Fruit fly (Drosophila melanogaster) whole organism, embryonic: ENCODE measurements around the gene Cyp313b1.

Experiments used
- B-H2 ChIP-seq: fragments of 200-800 bp; sonication (Bioruptor generic); optimal IDR thresholded peaks from 2 replicates; lab custom pipeline; 2018; ENCODE audit warnings: missing biosample characterization, mild to moderate bottlenecking, missing genetic modification characterization
- Bgb ChIP-seq: fragments of 200-800 bp; sonication (Bioruptor generic); IDR thresholded peaks from 2 replicates; pipeline ENCODE4 v1.3.6; 2022; ENCODE audit warnings: missing biosample characterization, missing genetic modification characterization; ENCODE audit not compliant: partially characterized antibody
- Bteb2 ChIP-seq: fragments of 200-800 bp; sonication (Bioruptor generic); optimal IDR thresholded peaks from 2 replicates; lab custom pipeline; 2016; ENCODE audit warnings: missing biosample characterization, missing genetic modification characterization
- CG10462 ChIP-seq: fragments of 200-800 bp; sonication (Bioruptor generic); optimal IDR thresholded peaks from 2 replicates; lab custom pipeline; 2016; ENCODE audit warnings: missing biosample characterization, missing genetic modification characterization
- CG10654 ChIP-seq: fragments of 200-800 bp; sonication (Bioruptor generic); optimal IDR thresholded peaks from 2 replicates; lab custom pipeline; 2016; ENCODE audit warnings: missing biosample characterization, missing genetic modification characterization
- CG12744 ChIP-seq: fragments of 200-800 bp; sonication (Bioruptor generic); optimal IDR thresholded peaks from 2 replicates; lab custom pipeline; 2016; ENCODE audit warnings: missing biosample characterization, missing genetic modification characterization
- CG13624 ChIP-seq: fragments of 200-800 bp; sonication (Bioruptor generic); optimal IDR thresholded peaks from 2 replicates; lab custom pipeline; 2016; ENCODE audit warnings: missing biosample characterization, missing genetic modification characterization
- CG14710 ChIP-seq: fragments of 200-800 bp; sonication (Bioruptor generic); optimal IDR thresholded peaks from 3 replicates; lab custom pipeline; 2019; ENCODE audit warnings: missing biosample characterization, mild to moderate bottlenecking, missing genetic modification characterization, moderate library complexity
- CG1529 ChIP-seq: fragments of 200-800 bp; sonication (Bioruptor generic); optimal IDR thresholded peaks from 3 replicates; lab custom pipeline; 2018; ENCODE audit warnings: missing biosample characterization, missing genetic modification characterization
- CG16779 ChIP-seq: fragments of 200-800 bp; sonication (Bioruptor generic); IDR thresholded peaks from 2 replicates; pipeline ENCODE4 v1.3.6; 2022; ENCODE audit warnings: missing biosample characterization, missing genetic modification characterization
- CG17328 ChIP-seq: fragments of 200-800 bp; sonication (Bioruptor generic); IDR thresholded peaks from 2 replicates; pipeline ENCODE4 v1.3.6; 2022; ENCODE audit warnings: missing biosample characterization, missing genetic modification characterization
- CG17802 ChIP-seq: fragments of 200-800 bp; sonication (Bioruptor generic); optimal IDR thresholded peaks from 2 replicates; lab custom pipeline; 2018; ENCODE audit warnings: missing biosample characterization, mild to moderate bottlenecking, missing genetic modification characterization, moderate library complexity
- CG18011 ChIP-seq: fragments of 200-800 bp; sonication (Bioruptor generic); optimal IDR thresholded peaks from 2 replicates; lab custom pipeline; 2017; ENCODE audit warnings: missing biosample characterization, missing genetic modification characterization, mild to moderate bottlenecking, moderate library complexity, missing genotype
- CG2129 ChIP-seq: fragments of 200-800 bp; sonication (Bioruptor generic); IDR thresholded peaks from 2 replicates; pipeline ENCODE4 v1.3.6; 2022; ENCODE audit warnings: missing biosample characterization, missing genetic modification characterization; ENCODE audit not compliant: partially characterized antibody
- CG33213 ChIP-seq: fragments of 200-800 bp; sonication (Bioruptor generic); optimal IDR thresholded peaks from 3 replicates; lab custom pipeline; 2016; ENCODE audit warnings: missing biosample characterization, missing genetic modification characterization
- CG5953 ChIP-seq: fragments of 200-800 bp; sonication (Bioruptor generic); IDR thresholded peaks from 2 replicates; pipeline ENCODE4 v1.3.6; 2022; ENCODE audit warnings: missing biosample characterization, missing genetic modification characterization
- CG7928 ChIP-seq: fragments of 200-800 bp; sonication (Bioruptor generic); optimal IDR thresholded peaks from 2 replicates; lab custom pipeline; 2017; ENCODE audit warnings: missing biosample characterization, mild to moderate bottlenecking, missing genetic modification characterization
- D19A ChIP-seq: fragments of 200-800 bp; optimal IDR thresholded peaks from 3 replicates; lab custom pipeline; 2019; ENCODE audit warnings: missing biosample characterization, mild to moderate bottlenecking, missing genetic modification characterization, moderate library complexity
- Dad ChIP-seq: fragments of 200-800 bp; sonication (Bioruptor generic); optimal IDR thresholded peaks from 3 replicates; lab custom pipeline; 2016; ENCODE audit warnings: missing biosample characterization, missing genetic modification characterization
- Dek ChIP-seq: fragments of 200-800 bp; sonication (Bioruptor generic); optimal IDR thresholded peaks from 3 replicates; lab custom pipeline; 2019; ENCODE audit warnings: missing biosample characterization, mild to moderate bottlenecking, missing genetic modification characterization, moderate library complexity
- Dfd ChIP-seq, 2 experiments: fragments of >200 bp; optimal IDR thresholded peaks; 2 replicates each; lab custom pipeline; 2017; ENCODE audit warnings: missing biosample characterization in 2 of 2, missing genetic modification characterization in 2 of 2
- GATAe ChIP-seq: fragments of 200-800 bp; sonication (Bioruptor generic); conservative IDR thresholded peaks from 2 replicates; pipeline ENCODE4 v1.3.6; 2022; ENCODE audit warnings: missing biosample characterization, missing genetic modification characterization
- HHEX ChIP-seq: fragments of 200-800 bp; sonication (Bioruptor generic); optimal IDR thresholded peaks from 3 replicates; lab custom pipeline; 2017; ENCODE audit warnings: missing biosample characterization, mild to moderate bottlenecking, missing genetic modification characterization, missing genetic modification reagents
- HmgD ChIP-seq: fragments of 200-800 bp; sonication (Bioruptor generic); optimal IDR thresholded peaks from 3 replicates; lab custom pipeline; 2016; ENCODE audit warnings: missing biosample characterization, missing genetic modification characterization
- Jarid2 ChIP-seq: fragments of 200-800 bp; sonication (Bioruptor generic); optimal IDR thresholded peaks from 3 replicates; lab custom pipeline; 2017; ENCODE audit warnings: mild to moderate bottlenecking, missing biosample characterization, missing genetic modification reagents, missing genetic modification characterization
- Mrtf ChIP-seq: fragments of 200-800 bp; sonication (Bioruptor generic); IDR thresholded peaks from 3 replicates; pipeline ENCODE4 v1.3.6; 2022; ENCODE audit warnings: missing biosample characterization, missing genetic modification characterization
- Oaz ChIP-seq: fragments of 200-800 bp; sonication (Bioruptor generic); IDR thresholded peaks from 2 replicates; pipeline ENCODE4 v1.3.6; 2022; ENCODE audit warnings: missing biosample characterization, missing genetic modification characterization
- Poxn ChIP-seq: fragments of 200-800 bp; sonication (Bioruptor generic); IDR thresholded peaks from 2 replicates; pipeline ENCODE4 v1.3.6; 2022; ENCODE audit warnings: missing biosample characterization, missing genetic modification characterization
- Stat92E ChIP-seq, 3 experiments: fragments of >200 bp in 2 of 3; fragments of 200-800 bp in 1 of 3; sonication (Bioruptor generic) in 1 of 3; optimal IDR thresholded peaks; 2 replicates each; lab custom pipeline; 2017 to 2019; ENCODE audit warnings: missing biosample characterization in 3 of 3, missing genetic modification characterization in 3 of 3, mild to moderate bottlenecking in 1 of 3, moderate library complexity in 1 of 3
- TFAM ChIP-seq: fragments of 200-800 bp; sonication (Bioruptor generic); optimal IDR thresholded peaks from 2 replicates; lab custom pipeline; 2017; ENCODE audit warnings: missing biosample characterization, missing genetic modification characterization, inconsistent platforms
- Tbp ChIP-seq: fragments of >200 bp; optimal IDR thresholded peaks from 2 replicates; lab custom pipeline; 2018; ENCODE audit warnings: missing biosample characterization, missing genetic modification characterization
- Xbp1 ChIP-seq: fragments of 200-800 bp; sonication (Bioruptor generic); optimal IDR thresholded peaks from 3 replicates; lab custom pipeline; 2016; ENCODE audit warnings: missing biosample characterization, mild to moderate bottlenecking, missing genetic modification characterization
- Xrp1 ChIP-seq: fragments of 200-800 bp; sonication (Bioruptor generic); IDR thresholded peaks from 2 replicates; pipeline ENCODE4 v1.3.6; 2022; ENCODE audit warnings: missing biosample characterization, missing genetic modification characterization
- az2 ChIP-seq: fragments of 200-800 bp; sonication (Bioruptor generic); optimal IDR thresholded peaks from 3 replicates; lab custom pipeline; 2016; ENCODE audit warnings: missing biosample characterization, missing genetic modification characterization
- bowl ChIP-seq: fragments of 200-800 bp; sonication (Bioruptor generic); IDR thresholded peaks from 2 replicates; pipeline ENCODE4 v1.3.6; 2022; ENCODE audit warnings: missing biosample characterization, missing genetic modification characterization
- grn ChIP-seq: fragments of 200-800 bp; sonication (Bioruptor generic); optimal IDR thresholded peaks from 3 replicates; lab custom pipeline; 2017; ENCODE audit warnings: missing biosample characterization, missing genetic modification characterization
- kay ChIP-seq: fragments of 200-800 bp; sonication (Bioruptor generic); optimal IDR thresholded peaks from 2 replicates; lab custom pipeline; 2016; ENCODE audit warnings: missing biosample characterization, missing genetic modification characterization
- mld ChIP-seq: fragments of 200-800 bp; sonication (Bioruptor generic); IDR thresholded peaks from 3 replicates; pipeline ENCODE4 v1.3.6; 2022; ENCODE audit warnings: missing biosample characterization, missing genetic modification characterization; ENCODE audit not compliant: partially characterized antibody
- p53 ChIP-seq: fragments of 200-800 bp; sonication (Bioruptor generic); optimal IDR thresholded peaks from 2 replicates; lab custom pipeline; 2016; ENCODE audit warnings: missing biosample characterization, missing genetic modification characterization
- ro ChIP-seq: fragments of 200-800 bp; sonication (Bioruptor generic); IDR thresholded peaks from 2 replicates; pipeline ENCODE4 v1.3.6; 2022; ENCODE audit warnings: missing biosample characterization, missing genetic modification characterization
- scrt ChIP-seq: fragments of 200-800 bp; sonication (Bioruptor generic); optimal IDR thresholded peaks from 2 replicates; lab custom pipeline; 2018; ENCODE audit warnings: missing biosample characterization, mild to moderate bottlenecking, missing genetic modification characterization, moderate library complexity
- shn ChIP-seq: fragments of 200-800 bp; sonication (Bioruptor generic); optimal IDR thresholded peaks from 3 replicates; lab custom pipeline; 2016; ENCODE audit warnings: missing biosample characterization, missing genetic modification characterization
- sima ChIP-seq: fragments of 200-800 bp; sonication (Bioruptor generic); optimal IDR thresholded peaks from 2 replicates; lab custom pipeline; 2016; ENCODE audit warnings: missing biosample characterization, missing genetic modification characterization
- so ChIP-seq: fragments of 200-800 bp; sonication (Bioruptor generic); IDR thresholded peaks from 3 replicates; pipeline ENCODE4 v1.3.6; 2022; ENCODE audit warnings: missing biosample characterization, missing genetic modification characterization
- stc ChIP-seq: fragments of 200-800 bp; sonication (Bioruptor generic); IDR thresholded peaks from 2 replicates; pipeline ENCODE4 v1.3.6; 2022; ENCODE audit warnings: missing biosample characterization, missing genetic modification characterization
- tap ChIP-seq: fragments of 200-800 bp; optimal IDR thresholded peaks from 3 replicates; lab custom pipeline; 2019; ENCODE audit warnings: missing biosample characterization, mild to moderate bottlenecking, missing genetic modification characterization, moderate library complexity
- tx ChIP-seq: fragments of 200-800 bp; sonication (Bioruptor generic); optimal IDR thresholded peaks from 2 replicates; lab custom pipeline; 2016; ENCODE audit warnings: missing biosample characterization, missing genetic modification characterization
- vvl ChIP-seq: fragments of 200-800 bp; sonication (Bioruptor generic); IDR thresholded peaks from 2 replicates; pipeline ENCODE4 v1.3.6; 2022; ENCODE audit warnings: missing biosample characterization, missing genetic modification characterization
- zen ChIP-seq: fragments of 200-800 bp; sonication (Bioruptor generic); optimal IDR thresholded peaks from 3 replicates; lab custom pipeline; 2018; ENCODE audit warnings: missing biosample characterization, mild to moderate bottlenecking, missing genetic modification characterization, moderate library complexity
- zf30C ChIP-seq: fragments of 200-800 bp; sonication (Bioruptor generic); optimal IDR thresholded peaks from 3 replicates; lab custom pipeline; 2018; ENCODE audit warnings: missing biosample characterization, mild to moderate bottlenecking, missing genetic modification characterization

Cyp313b1 gene

DNA sequence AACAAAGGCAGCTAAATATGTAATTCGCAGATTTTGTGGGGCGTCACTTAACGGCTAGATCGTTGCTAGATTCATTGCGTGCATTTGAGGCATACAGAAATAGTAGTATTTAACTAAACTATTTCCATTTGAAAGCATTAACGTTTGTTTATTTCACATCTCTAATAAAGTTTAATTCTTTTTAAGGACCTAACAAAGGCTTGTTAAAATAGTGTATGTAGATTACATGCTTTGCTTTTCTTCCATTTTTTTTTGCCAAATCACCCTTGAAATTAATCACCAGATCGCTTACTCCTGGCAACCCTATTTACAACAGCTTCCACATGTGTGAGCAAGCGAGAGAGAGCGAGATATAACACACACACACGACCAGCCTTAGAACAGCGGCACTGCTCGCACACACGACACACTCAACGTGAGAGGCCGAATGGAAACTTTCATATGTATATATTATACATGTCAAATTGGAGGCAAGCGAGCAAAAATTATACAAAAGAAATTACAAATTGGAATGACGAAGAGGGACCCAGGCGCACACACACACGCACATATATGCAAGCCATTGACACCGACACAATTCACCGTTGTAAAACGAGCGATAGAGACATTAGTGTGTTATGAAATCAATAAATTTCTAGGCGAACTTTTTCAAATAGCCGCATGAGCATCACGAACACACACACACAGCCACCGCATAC, 13.9 kb upstream of the Cyp313b1 start (continued):
- TF ChIP-seq B-H2 (GFP tag; lab: Kevin White, UChicago) = peak; percentile 68
- peak; percentile 31 for TF ChIP-seq CG33213
- peak; percentile 63 for TF ChIP-seq Dek (tag; lab: Kevin White, UChicago)
- TF ChIP-seq mld (GFP tag; lab: Robert Waterston, UW) = no peak
- TF ChIP-seq stc (GFP tag; lab: Robert Waterston, UW) = peak; percentile 66
- no peak for TF ChIP-seq CG7928 (GFP tag; lab: Kevin White, UChicago)
- peak; percentile 66 for TF ChIP-seq D19A (tag; lab: Kevin White, UChicago)
- no peak for TF ChIP-seq zf30C (GFP tag; lab: Kevin White, UChicago)
- TF ChIP-seq Oaz (GFP tag; lab: Robert Waterston, UW) = no peak
- TF ChIP-seq CG5953 (GFP tag; lab: Robert Waterston, UW) = peak; percentile 42; the same call in 1 of the 2 replicates
- peak; percentile 39 for TF ChIP-seq shn (GFP tag; lab: Kevin White, UChicago)
- peak; percentile 6 for TF ChIP-seq tx (GFP tag; lab: Kevin White, UChicago)
- peak; percentile 32; the same call in 1 of the 2 replicates for TF ChIP-seq Bgb (GFP tag; lab: Robert Waterston, UW)
- no peak for TF ChIP-seq GATAe (GFP tag; lab: Robert Waterston, UW)
- no peak for TF ChIP-seq Mrtf (GFP tag; lab: Robert Waterston, UW)
- peak; percentile 42 for TF ChIP-seq Xrp1 (GFP tag; lab: Robert Waterston, UW)
- no peak for TF ChIP-seq CG10654 (GFP tag; lab: Kevin White, UChicago)
- TF ChIP-seq CG1529 = no peak
- TF ChIP-seq bowl (GFP tag; lab: Robert Waterston, UW) = no peak
- TF ChIP-seq az2 = peak; percentile 44
- TF ChIP-seq CG10462 = no peak
- TF ChIP-seq Poxn (GFP tag; lab: Robert Waterston, UW) = no peak
- TF ChIP-seq CG13624 = peak; percentile 59
- TF ChIP-seq kay (GFP tag; lab: Kevin White, UChicago) = peak; percentile 66
- 0 out of 2 replicates have a peak, but pooled peaks have one; percentile 61 for TF ChIP-seq CG16779 (GFP tag; lab: Robert Waterston, UW)
- TF ChIP-seq grn = peak; percentile 45
- no peak for TF ChIP-seq CG2129 (GFP tag; lab: Robert Waterston, UW)
- TF ChIP-seq CG18011 (GFP tag; lab: Kevin White, UChicago) = no peak
- TF ChIP-seq so = no peak
- no peak for TF ChIP-seq Stat92E (GFP tag; optimal IDR thresholded peaks at IDR 0.05; lab: Kevin White, UChicago)
- no peak for TF ChIP-seq CG12744
- no peak for TF ChIP-seq Dfd (GFP tag; optimal IDR thresholded peaks at IDR 0.05; lab: Kevin White, UChicago)
- TF ChIP-seq sima (GFP tag; lab: Kevin White, UChicago) = no peak
- TF ChIP-seq scrt (GFP tag; lab: Kevin White, UChicago) = peak; percentile 41
- peak; percentile 24 for TF ChIP-seq tap
- TF ChIP-seq Dad (GFP tag; lab: Kevin White, UChicago) = no peak
- peak; percentile 1 for TF ChIP-seq HmgD (GFP tag; lab: Kevin White, UChicago)
- peak; percentile 44 for TF ChIP-seq zen (tag; lab: Kevin White, UChicago)
- no peak for TF ChIP-seq CG17802 (tag; lab: Kevin White, UChicago)
- TF ChIP-seq p53 = no peak
- peak; percentile 73 for TF ChIP-seq vvl
- peak; percentile 56 for TF ChIP-seq Xbp1 (GFP tag; lab: Kevin White, UChicago)
- peak; percentile 15 for TF ChIP-seq CG14710 (tag; lab: Kevin White, UChicago)
- no peak for TF ChIP-seq ro (GFP tag; lab: Robert Waterston, UW)
- peak; percentile 44; the same call in 1 of the 2 replicates for TF ChIP-seq CG17328 (GFP tag; lab: Robert Waterston, UW)
- TF ChIP-seq Tbp = no peak
- TF ChIP-seq TFAM (GFP tag; lab: Kevin White, UChicago) = no peak
- peak; percentile 69 for TF ChIP-seq HHEX
- TF ChIP-seq Bteb2 (GFP tag; lab: Kevin White, UChicago) = peak; percentile 34
- TF ChIP-seq Jarid2 (GFP tag; lab: Kevin White, UChicago) = no peak
